Fruit fly (Drosophila melanogaster) whole organism, embryonic: ENCODE measurements around the gene CG33230.
A peak's percentile ranks its signal among the peaks of the same experiment; 100 is the strongest.

Source experiments
- BtbVII ChIP-seq: fragments of 200-800 bp; sonication (Bioruptor generic); optimal IDR thresholded peaks from 3 replicates; lab custom pipeline; 2017; ENCODE audit warnings: missing biosample characterization, mild to moderate bottlenecking, missing genetic modification characterization
- CG10147 ChIP-seq: fragments of 200-800 bp; sonication (Bioruptor generic); optimal IDR thresholded peaks from 2 replicates; lab custom pipeline; 2019; ENCODE audit warnings: missing biosample characterization, mild to moderate bottlenecking, missing genetic modification characterization, moderate library complexity
- CG10543 ChIP-seq: fragments of 200-800 bp; sonication (Bioruptor generic); optimal IDR thresholded peaks from 3 replicates; lab custom pipeline; 2017; ENCODE audit warnings: missing biosample characterization, mild to moderate bottlenecking, missing genetic modification characterization, moderate library complexity
- CG10959 ChIP-seq: fragments of 200-800 bp; sonication (Bioruptor generic); IDR thresholded peaks from 2 replicates; pipeline ENCODE4 v1.3.6; 2022; ENCODE audit warnings: missing biosample characterization, missing genetic modification characterization
- CG11085 ChIP-seq: fragments of 200-800 bp; sonication (Bioruptor generic); IDR thresholded peaks from 2 replicates; pipeline ENCODE4 v1.3.6; 2022; ENCODE audit warnings: missing biosample characterization, missing genetic modification characterization
- CG12155 ChIP-seq: fragments of 200-800 bp; sonication (Bioruptor generic); optimal IDR thresholded peaks from 3 replicates; lab custom pipeline; 2016; ENCODE audit warnings: missing biosample characterization, missing genetic modification characterization
- CG1233 ChIP-seq: fragments of 200-800 bp; sonication (Bioruptor generic); optimal IDR thresholded peaks from 4 replicates; lab custom pipeline; 2018; ENCODE audit warnings: missing biosample characterization, mild to moderate bottlenecking, missing genetic modification characterization
- CG13123 ChIP-seq: fragments of 200-800 bp; sonication (Bioruptor generic); optimal IDR thresholded peaks from 2 replicates; lab custom pipeline; 2016; ENCODE audit warnings: missing biosample characterization, missing genetic modification characterization
- CG17802 ChIP-seq: fragments of 200-800 bp; sonication (Bioruptor generic); optimal IDR thresholded peaks from 2 replicates; lab custom pipeline; 2018; ENCODE audit warnings: missing biosample characterization, mild to moderate bottlenecking, missing genetic modification characterization, moderate library complexity
- CG2712 ChIP-seq: fragments of 200-800 bp; optimal IDR thresholded peaks from 3 replicates; lab custom pipeline; 2019; ENCODE audit warnings: missing biosample characterization, mild to moderate bottlenecking, missing genetic modification characterization, moderate library complexity
- CG30431 ChIP-seq: fragments of 200-800 bp; sonication (Bioruptor generic); optimal IDR thresholded peaks from 2 replicates; lab custom pipeline; 2017; ENCODE audit warnings: missing biosample characterization, missing genetic modification characterization
- CG31224 ChIP-seq: fragments of 200-800 bp; sonication (Bioruptor generic); IDR thresholded peaks from 2 replicates; pipeline ENCODE4 v1.3.6; 2022; ENCODE audit warnings: missing biosample characterization, missing genetic modification characterization
- CG4730 ChIP-seq: fragments of 200-800 bp; sonication (Bioruptor generic); IDR thresholded peaks from 2 replicates; pipeline ENCODE4 v1.3.6; 2022; ENCODE audit warnings: missing biosample characterization, missing genetic modification characterization
- CG7357 ChIP-seq: fragments of 200-800 bp; sonication (Bioruptor generic); IDR thresholded peaks from 3 replicates; pipeline ENCODE4 v1.3.6; 2022; ENCODE audit warnings: missing biosample characterization, missing genetic modification characterization
- CG7745 ChIP-seq: fragments of 200-800 bp; sonication (Bioruptor generic); optimal IDR thresholded peaks from 2 replicates; lab custom pipeline; 2018; ENCODE audit warnings: missing biosample characterization, mild to moderate bottlenecking, missing genetic modification characterization, moderate library complexity
- CG7928 ChIP-seq: fragments of 200-800 bp; sonication (Bioruptor generic); optimal IDR thresholded peaks from 2 replicates; lab custom pipeline; 2017; ENCODE audit warnings: missing biosample characterization, mild to moderate bottlenecking, missing genetic modification characterization
- CG8089 ChIP-seq: fragments of 200-800 bp; sonication (Bioruptor generic); optimal IDR thresholded peaks from 3 replicates; lab custom pipeline; 2016; ENCODE audit warnings: missing biosample characterization, missing genetic modification characterization
- Fer1 ChIP-seq: fragments of 200-800 bp; sonication (Bioruptor generic); optimal IDR thresholded peaks from 2 replicates; lab custom pipeline; 2017; ENCODE audit warnings: missing biosample characterization, mild to moderate bottlenecking, missing genetic modification characterization
- Fer2 ChIP-seq: fragments of 200-800 bp; sonication (Bioruptor generic); optimal IDR thresholded peaks from 2 replicates; lab custom pipeline; 2018; ENCODE audit warnings: missing biosample characterization, mild to moderate bottlenecking, missing genetic modification characterization, moderate library complexity
- HLH4C ChIP-seq: fragments of 200-800 bp; sonication (Bioruptor generic); IDR thresholded peaks from 3 replicates; pipeline ENCODE4 v1.3.6; 2022; ENCODE audit warnings: missing biosample characterization, missing genetic modification characterization; ENCODE audit not compliant: partially characterized antibody
- Mad ChIP-seq: fragments of 200-800 bp; sonication (Bioruptor generic); optimal IDR thresholded peaks from 2 replicates; lab custom pipeline; 2016; ENCODE audit warnings: missing biosample characterization, missing genetic modification characterization
- Mrtf ChIP-seq: fragments of 200-800 bp; sonication (Bioruptor generic); IDR thresholded peaks from 3 replicates; pipeline ENCODE4 v1.3.6; 2022; ENCODE audit warnings: missing biosample characterization, missing genetic modification characterization
- Neu2 ChIP-seq: fragments of 200-800 bp; sonication (Bioruptor generic); optimal IDR thresholded peaks from 3 replicates; lab custom pipeline; 2016; ENCODE audit warnings: missing biosample characterization, missing genetic modification characterization, borderline replicate concordance
- Oaz ChIP-seq: fragments of 200-800 bp; sonication (Bioruptor generic); IDR thresholded peaks from 2 replicates; pipeline ENCODE4 v1.3.6; 2022; ENCODE audit warnings: missing biosample characterization, missing genetic modification characterization
- Rx ChIP-seq: fragments of 200-800 bp; sonication (Bioruptor generic); IDR thresholded peaks from 2 replicates; pipeline ENCODE4 v1.3.6; 2022; ENCODE audit warnings: missing biosample characterization, missing genetic modification characterization
- TFAM ChIP-seq: fragments of 200-800 bp; sonication (Bioruptor generic); optimal IDR thresholded peaks from 2 replicates; lab custom pipeline; 2017; ENCODE audit warnings: missing biosample characterization, missing genetic modification characterization, inconsistent platforms
- Tbp ChIP-seq: fragments of >200 bp; optimal IDR thresholded peaks from 2 replicates; lab custom pipeline; 2018; ENCODE audit warnings: missing biosample characterization, missing genetic modification characterization
- Vsx1 ChIP-seq: fragments of 200-800 bp; sonication (Bioruptor generic); optimal IDR thresholded peaks from 2 replicates; lab custom pipeline; 2017; ENCODE audit warnings: missing biosample characterization, mild to moderate bottlenecking, missing genetic modification characterization, missing genetic modification reagents
- caup ChIP-seq: fragments of 200-800 bp; sonication (Bioruptor generic); optimal IDR thresholded peaks from 3 replicates; lab custom pipeline; 2017; ENCODE audit warnings: missing biosample characterization, mild to moderate bottlenecking, missing genetic modification characterization, moderate library complexity; ENCODE audit not compliant: severe bottlenecking
- cg ChIP-seq: fragments of 200-800 bp; sonication (Bioruptor generic); optimal IDR thresholded peaks from 3 replicates; lab custom pipeline; 2019; ENCODE audit warnings: missing biosample characterization, mild to moderate bottlenecking, missing genetic modification characterization, moderate library complexity
- chinmo ChIP-seq: fragments of 200-800 bp; sonication (Bioruptor generic); IDR thresholded peaks from 4 replicates; pipeline ENCODE4 v1.3.6; 2022; ENCODE audit warnings: missing biosample characterization, missing genetic modification characterization; ENCODE audit not compliant: partially characterized antibody
- chm ChIP-seq: fragments of 200-800 bp; sonication (Bioruptor generic); IDR thresholded peaks from 2 replicates; pipeline ENCODE4 v1.3.6; 2022; ENCODE audit warnings: missing biosample characterization, missing genetic modification characterization
- dimm ChIP-seq: fragments of 200-800 bp; sonication (Bioruptor generic); IDR thresholded peaks from 2 replicates; pipeline ENCODE4 v1.3.6; 2022; ENCODE audit warnings: missing biosample characterization, missing genetic modification characterization
- en ChIP-seq: fragments of 200-800 bp; sonication (Bioruptor generic); optimal IDR thresholded peaks from 2 replicates; lab custom pipeline; 2016; ENCODE audit warnings: missing biosample characterization, missing genetic modification characterization
- gro ChIP-seq: fragments of 200-800 bp; sonication (Bioruptor generic); optimal IDR thresholded peaks from 2 replicates; lab custom pipeline; 2016; ENCODE audit warnings: missing biosample characterization, missing genetic modification characterization
- hb ChIP-seq: fragments of 200-800 bp; sonication (Bioruptor generic); IDR thresholded peaks from 3 replicates; pipeline ENCODE4 v1.3.6; 2022; ENCODE audit warnings: missing biosample characterization, missing genetic modification characterization; ENCODE audit not compliant: partially characterized antibody
- luna ChIP-seq: fragments of 200-800 bp; sonication (Bioruptor generic); optimal IDR thresholded peaks from 2 replicates; lab custom pipeline; 2016; ENCODE audit warnings: missing biosample characterization, missing genetic modification characterization
- mam ChIP-seq: fragments of 200-800 bp; sonication (Bioruptor generic); optimal IDR thresholded peaks from 3 replicates; lab custom pipeline; 2016; ENCODE audit warnings: missing biosample characterization, missing genetic modification characterization
- mirr ChIP-seq: fragments of 200-800 bp; sonication (Bioruptor generic); optimal IDR thresholded peaks from 3 replicates; lab custom pipeline; 2018; ENCODE audit warnings: missing biosample characterization, mild to moderate bottlenecking, missing genetic modification characterization
- pan ChIP-seq, 4 experiments: fragments of >200 bp in 3 of 4; fragments of 200-800 bp in 1 of 4; sonication (Bioruptor generic) in 1 of 4; optimal IDR thresholded peaks in 3 of 4; IDR thresholded peaks in 1 of 4; 2 replicates each; pipeline versions ENCODE4 v1.3.6 to Lab custom; 2017 to 2022; ENCODE audit warnings: missing biosample characterization in 2 of 4, missing genetic modification characterization in 2 of 4, mixed read lengths in 1 of 4
- pb ChIP-seq: fragments of 200-800 bp; sonication (Bioruptor generic); optimal IDR thresholded peaks from 3 replicates; lab custom pipeline; 2016; ENCODE audit warnings: missing biosample characterization, missing genetic modification characterization
- seq ChIP-seq: fragments of 200-800 bp; sonication (Bioruptor generic); IDR thresholded peaks from 2 replicates; pipeline ENCODE4 v1.3.6; 2022; ENCODE audit warnings: missing biosample characterization, missing genetic modification characterization
- sisA ChIP-seq: fragments of 200-800 bp; sonication (Bioruptor generic); IDR thresholded peaks from 2 replicates; pipeline ENCODE4 v1.3.6; 2022; ENCODE audit warnings: missing biosample characterization, missing genetic modification characterization
- so ChIP-seq: fragments of 200-800 bp; sonication (Bioruptor generic); IDR thresholded peaks from 3 replicates; pipeline ENCODE4 v1.3.6; 2022; ENCODE audit warnings: missing biosample characterization, missing genetic modification characterization
- stc ChIP-seq: fragments of 200-800 bp; sonication (Bioruptor generic); IDR thresholded peaks from 2 replicates; pipeline ENCODE4 v1.3.6; 2022; ENCODE audit warnings: missing biosample characterization, missing genetic modification characterization
- stwl ChIP-seq: fragments of 200-800 bp; sonication (Bioruptor generic); optimal IDR thresholded peaks from 3 replicates; lab custom pipeline; 2018; ENCODE audit warnings: missing biosample characterization, mild to moderate bottlenecking, missing genetic modification characterization, moderate library complexity
- trh ChIP-seq: fragments of 200-800 bp; sonication (Bioruptor generic); optimal IDR thresholded peaks from 2 replicates; lab custom pipeline; 2016; ENCODE audit warnings: missing biosample characterization, missing genetic modification characterization
- tup ChIP-seq: fragments of 200-800 bp; sonication (Bioruptor generic); optimal IDR thresholded peaks from 2 replicates; lab custom pipeline; 2016; ENCODE audit warnings: missing biosample characterization, mild to moderate bottlenecking, missing genetic modification characterization, moderate library complexity
- tx ChIP-seq: fragments of 200-800 bp; sonication (Bioruptor generic); optimal IDR thresholded peaks from 2 replicates; lab custom pipeline; 2016; ENCODE audit warnings: missing biosample characterization, missing genetic modification characterization
- wor ChIP-seq: fragments of 200-800 bp; sonication (Bioruptor generic); IDR thresholded peaks from 2 replicates; pipeline ENCODE4 v1.3.6; 2022; ENCODE audit warnings: missing biosample characterization, missing genetic modification characterization

The CG33230 gene

dm6 chr3L:1576489-1577106 lies 41.6 kb upstream of the CG33230 start, which contains the start of gene CG13917 (continued):
- peak; percentile 70 for TF ChIP-seq chm (GFP tag; lab: Robert Waterston, UW)
- no peak for TF ChIP-seq BtbVII
- no peak for TF ChIP-seq CG7745
- no peak for TF ChIP-seq HLH4C (GFP tag; lab: Robert Waterston, UW)
- TF ChIP-seq wor (GFP tag; lab: Robert Waterston, UW): no peak
- no peak for TF ChIP-seq mirr (GFP tag; lab: Kevin White, UChicago)
- TF ChIP-seq CG30431 (GFP tag; lab: Kevin White, UChicago): no peak
- TF ChIP-seq stc (GFP tag; lab: Robert Waterston, UW): peak; percentile 18; the same call in 1 of the 2 replicates
- TF ChIP-seq CG7357 (GFP tag; lab: Robert Waterston, UW): no peak
- no peak for TF ChIP-seq CG8089
- TF ChIP-seq CG31224 (GFP tag; lab: Robert Waterston, UW): no peak
- TF ChIP-seq CG4730 (GFP tag; lab: Robert Waterston, UW): no peak
- peak; percentile 30 for TF ChIP-seq Fer1
- TF ChIP-seq Oaz: no peak
- no peak for TF ChIP-seq CG1233 (GFP tag; lab: Kevin White, UChicago)
- TF ChIP-seq stwl (tag; lab: Kevin White, UChicago): peak; percentile 70
- TF ChIP-seq Neu2 (GFP tag; lab: Kevin White, UChicago): no peak
- no peak for TF ChIP-seq pb
- 0 out of 2 replicates have a peak, but pooled peaks have one; percentile 18 for TF ChIP-seq seq (GFP tag; lab: Robert Waterston, UW)
- no peak for TF ChIP-seq caup
- no peak for TF ChIP-seq dimm (GFP tag; lab: Robert Waterston, UW)
- no peak for TF ChIP-seq CG17802 (tag; lab: Kevin White, UChicago)
- peak; percentile 22 for TF ChIP-seq CG2712
- no peak for TF ChIP-seq tx (GFP tag; lab: Kevin White, UChicago)
- no peak for TF ChIP-seq CG11085
- no peak for TF ChIP-seq CG10959 (GFP tag; lab: Robert Waterston, UW)
- no peak for TF ChIP-seq Tbp (GFP tag; lab: Kevin White, UChicago)
- TF ChIP-seq en: no peak
- no peak for TF ChIP-seq CG13123 (GFP tag; lab: Kevin White, UChicago)
- TF ChIP-seq CG7928 (GFP tag; lab: Kevin White, UChicago): no peak
- TF ChIP-seq Rx (GFP tag; lab: Robert Waterston, UW): no peak
- no peak for TF ChIP-seq Fer2
- TF ChIP-seq CG10147 (GFP tag; lab: Kevin White, UChicago): no peak
- no peak for TF ChIP-seq CG12155 (GFP tag; lab: Kevin White, UChicago)
- TF ChIP-seq CG10543 (GFP tag; lab: Kevin White, UChicago): no peak
- TF ChIP-seq TFAM (GFP tag; lab: Kevin White, UChicago): no peak
- no peak for TF ChIP-seq sisA (GFP tag; lab: Robert Waterston, UW)
- no peak for TF ChIP-seq Vsx1 (GFP tag; lab: Kevin White, UChicago)
- no peak for TF ChIP-seq luna
- TF ChIP-seq gro (GFP tag; lab: Kevin White, UChicago): no peak
- TF ChIP-seq hb (GFP tag; lab: Robert Waterston, UW): no peak
- no peak for TF ChIP-seq Mrtf (GFP tag; lab: Robert Waterston, UW)
- TF ChIP-seq Mad: no peak
- no peak for TF ChIP-seq chinmo (GFP tag; lab: Robert Waterston, UW)
- TF ChIP-seq mam: no peak
- no peak for TF ChIP-seq pan (optimal IDR thresholded peaks at IDR 0.05; lab: Kevin White, UChicago)
- TF ChIP-seq pan (GFP tag; optimal IDR thresholded peaks at IDR 0.05 in 1 of 2, IDR thresholded peaks at IDR 0.05 in 1 of 2): no peak
- TF ChIP-seq cg (GFP tag; lab: Kevin White, UChicago): no peak
- TF ChIP-seq trh (GFP tag; lab: Kevin White, UChicago): no peak
- TF ChIP-seq so (GFP tag; lab: Robert Waterston, UW): 0 out of 3 replicates have a peak, but pooled peaks have one; percentile 17
- TF ChIP-seq tup (GFP tag; lab: Kevin White, UChicago): no peak
